Worm (Caenorhabditis elegans) whole organism, early embryonic: ENCODE results near the gene clec-214.

Experiments used
- B0310.2 ChIP-seq: sonication (generic microtip); optimal IDR thresholded peaks from 2 replicates; lab custom pipeline; 2016; ENCODE audit warnings: mild to moderate bottlenecking, missing genetic modification characterization, missing compliant biosample characterization
- aly-1 ChIP-seq: sonication (generic microtip); optimal IDR thresholded peaks from 2 replicates; lab custom pipeline; 2016; ENCODE audit warnings: missing genetic modification characterization, missing compliant biosample characterization
- ama-1 ChIP-seq: fragments of 150-350 bp; optimal IDR thresholded peaks from 2 replicates; lab custom pipeline; 2014
- ceh-13 ChIP-seq: fragments of 200-800 bp; sonication (Bioruptor generic); optimal IDR thresholded peaks from 2 replicates; lab custom pipeline; 2018; ENCODE audit warnings: mild to moderate bottlenecking, missing genetic modification characterization, missing compliant biosample characterization
- ceh-36 ChIP-seq: sonication (generic microtip); optimal IDR thresholded peaks from 2 replicates; lab custom pipeline; 2016; ENCODE audit warnings: missing genetic modification characterization, inconsistent platforms, missing compliant biosample characterization
- ets-7 ChIP-seq: sonication (generic microtip); optimal IDR thresholded peaks from 2 replicates; lab custom pipeline; 2016; ENCODE audit warnings: missing genotype, missing genetic modification characterization, missing compliant biosample characterization
- flt-1 ChIP-seq: fragments of 200-800 bp; sonication (Bioruptor generic); IDR thresholded peaks from 2 replicates; pipeline ENCODE4 v1.3.6; 2022; ENCODE audit warnings: missing genetic modification characterization, missing compliant biosample characterization
- hmbx-1 ChIP-seq: sonication (generic microtip); optimal IDR thresholded peaks from 2 replicates; lab custom pipeline; 2016; ENCODE audit warnings: mild to moderate bottlenecking, missing genetic modification characterization, missing compliant biosample characterization
- hmg-4 ChIP-seq: fragments of 200-800 bp; sonication (Bioruptor generic); optimal IDR thresholded peaks from 2 replicates; lab custom pipeline; 2018; ENCODE audit warnings: mild to moderate bottlenecking, missing genetic modification characterization, missing compliant biosample characterization
- pes-1 ChIP-seq: fragments of 200-800 bp; sonication (Bioruptor generic); IDR thresholded peaks from 2 replicates; pipeline ENCODE4 v1.3.6; 2022; ENCODE audit warnings: missing genetic modification reagents, missing genetic modification characterization, missing compliant biosample characterization
- sea-1 ChIP-seq: fragments of 200-800 bp; sonication (Bioruptor generic); conservative IDR thresholded peaks from 2 replicates; pipeline ENCODE4 v1.3.6; 2022; ENCODE audit warnings: missing genetic modification characterization, missing compliant biosample characterization
- tbx-11 ChIP-seq: fragments of 200-800 bp; sonication (Bioruptor generic); IDR thresholded peaks from 2 replicates; pipeline ENCODE4 v1.3.6; 2022; ENCODE audit warnings: missing genetic modification characterization, missing compliant biosample characterization
- tbx-37 ChIP-seq: fragments of 200-800 bp; sonication (Bioruptor generic); conservative IDR thresholded peaks from 2 replicates; pipeline ENCODE4 v1.3.6; 2022; ENCODE audit warnings: missing genetic modification reagents, missing genetic modification characterization, missing compliant biosample characterization
- tra-4 ChIP-seq: sonication (generic microtip); optimal IDR thresholded peaks from 2 replicates; lab custom pipeline; 2017; ENCODE audit warnings: missing genetic modification characterization, missing compliant biosample characterization

DNA sequence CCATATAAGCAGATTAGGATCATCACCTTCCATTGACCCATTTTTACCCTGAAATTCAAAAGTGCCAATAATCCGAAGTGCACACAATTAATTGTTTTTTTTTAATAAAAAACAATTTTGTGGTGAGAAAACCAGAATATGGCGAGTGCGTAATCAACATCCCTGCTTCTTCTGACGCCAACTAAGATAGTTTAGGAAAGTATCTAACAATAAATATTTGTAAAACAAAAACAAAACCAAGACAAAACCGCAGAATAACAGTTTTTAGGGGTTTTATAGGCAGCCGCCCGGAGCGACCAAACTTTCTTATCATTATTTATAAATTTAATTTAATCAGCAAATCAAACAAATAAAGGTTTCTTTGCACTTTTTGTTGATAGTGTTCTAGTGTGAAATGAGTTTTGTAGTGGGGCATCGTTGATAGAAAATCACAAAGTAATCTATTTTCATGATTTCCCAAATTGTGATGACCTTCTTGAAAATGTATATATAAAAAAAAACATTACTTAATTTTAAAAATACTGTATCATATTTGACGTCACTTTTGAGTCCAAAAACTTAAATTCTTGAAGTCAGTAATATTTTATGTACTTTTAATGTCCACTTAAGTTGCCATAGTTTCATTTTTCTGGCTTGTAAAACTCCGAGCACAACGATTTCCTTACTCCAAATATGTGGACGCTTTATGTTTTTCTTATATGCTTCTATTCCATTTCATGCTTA lies at the start of gene clec-214, which contains the start of gene folt-3:
- TF ChIP-seq pes-1 (GFP tag; lab: Robert Waterston, UW) (no peak), B0310.2 (tag; lab: Kevin White, UChicago) (no peak), ceh-13 (GFP tag; lab: Kevin White, UChicago) (no peak), hmg-4 (GFP tag; lab: Kevin White, UChicago) (no peak), tbx-37 (no peak), ama-1 (no peak), ceh-36 (no peak), ets-7 (tag; lab: Kevin White, UChicago) (no peak), flt-1 (no peak), sea-1 (no peak), tra-4 (tag; lab: Kevin White, UChicago) (no peak), hmbx-1 (tag; lab: Kevin White, UChicago) (no peak), aly-1 (tag; lab: Kevin White, UChicago) (no peak), tbx-11 (GFP tag; lab: Robert Waterston, UW) (no peak)
